Fruit fly (Drosophila melanogaster): ENCODE results near the gene CG13300.

CG13300 gene

DNA sequence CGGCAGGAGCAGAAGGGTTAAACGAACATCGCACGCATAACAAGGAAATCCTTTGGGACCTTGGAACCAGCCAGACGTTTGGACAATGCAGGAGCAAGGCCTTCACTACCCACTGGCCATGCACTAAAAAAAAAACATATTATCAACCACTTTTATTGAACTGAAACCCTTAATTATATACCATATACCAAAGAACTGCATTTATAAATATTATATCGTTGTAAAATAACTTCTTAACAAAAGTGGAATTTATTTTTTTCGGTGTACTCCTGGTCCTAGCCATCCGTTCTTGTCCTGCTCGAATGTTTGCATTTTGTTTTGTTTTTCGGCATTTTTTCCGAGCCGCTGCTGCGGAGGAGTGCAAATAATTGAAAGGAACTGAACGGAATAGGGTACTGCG lies 12.0 kb upstream of the CG13300 start (continued):
- no peak for TF ChIP-seq CG6175 (GFP tag; IDR thresholded peaks at IDR 0.05)
- no peak for TF ChIP-seq ranshi (GFP tag; IDR thresholded peaks at IDR 0.05)
- no peak for TF ChIP-seq klu (GFP tag; IDR thresholded peaks at IDR 0.05)
- no peak for TF ChIP-seq CG5180 (GFP tag; optimal IDR thresholded peaks at IDR 0.05)
- no peak for TF ChIP-seq ftz-f1 (GFP tag; optimal IDR thresholded peaks at IDR 0.05)
- no peak for TF ChIP-seq Hey (tag; optimal IDR thresholded peaks at IDR 0.05)
- TF ChIP-seq so (GFP tag; IDR thresholded peaks at IDR 0.05) = 0 out of 3 replicates have a peak, but pooled peaks have one; percentile 18
- TF ChIP-seq Xrp1 (GFP tag; IDR thresholded peaks at IDR 0.05) = 0 out of 2 replicates have a peak, but pooled peaks have one; percentile 25
- TF ChIP-seq pzg (GFP tag; optimal IDR thresholded peaks at IDR 0.05) = no peak
- TF ChIP-seq nau (GFP tag; optimal IDR thresholded peaks at IDR 0.05) = no peak
- TF ChIP-seq CG3281 (GFP tag; optimal IDR thresholded peaks at IDR 0.05) = no peak
- TF ChIP-seq Hmx (GFP tag; optimal IDR thresholded peaks at IDR 0.05) = no peak
- no peak for TF ChIP-seq onecut (GFP tag; IDR thresholded peaks at IDR 0.05)
- no peak for TF ChIP-seq croc (GFP tag; conservative IDR thresholded peaks at IDR 0.05)
- no peak for TF ChIP-seq grn (GFP tag; optimal IDR thresholded peaks at IDR 0.05)
- TF ChIP-seq CG17328 (GFP tag; IDR thresholded peaks at IDR 0.05) = no peak
- TF ChIP-seq CG10654 (GFP tag; optimal IDR thresholded peaks at IDR 0.05) = no peak
- TF ChIP-seq HHEX (GFP tag; optimal IDR thresholded peaks at IDR 0.05) = no peak
- TF ChIP-seq Fer1 (GFP tag; optimal IDR thresholded peaks at IDR 0.05) = no peak
- TF ChIP-seq CG33557 (GFP tag; optimal IDR thresholded peaks at IDR 0.05) = no peak
- TF ChIP-seq wdn (GFP tag; IDR thresholded peaks at IDR 0.05) = no peak
- TF ChIP-seq CG7963 (GFP tag; IDR thresholded peaks at IDR 0.05; ENCODE audit: partially characterized antibody) = no peak
- TF ChIP-seq CG13287 (GFP tag; IDR thresholded peaks at IDR 0.05; ENCODE audit: partially characterized antibody) = no peak
- no peak for TF ChIP-seq Bteb2 (GFP tag; optimal IDR thresholded peaks at IDR 0.05)
- TF ChIP-seq CG8765 (GFP tag; IDR thresholded peaks at IDR 0.05) = no peak
- no peak for TF ChIP-seq dmrt99B (tag; optimal IDR thresholded peaks at IDR 0.05)
- TF ChIP-seq Xbp1 (GFP tag; optimal IDR thresholded peaks at IDR 0.05) = no peak
- TF ChIP-seq CG4404 (GFP tag; IDR thresholded peaks at IDR 0.05) = peak; percentile 19; the same call in 1 of the 2 replicates
- no peak for TF ChIP-seq CG32772 (GFP tag; IDR thresholded peaks at IDR 0.05)
- TF ChIP-seq gem (tag; optimal IDR thresholded peaks at IDR 0.05) = peak; percentile 20
- no peak for TF ChIP-seq Hmr (GFP tag; optimal IDR thresholded peaks at IDR 0.05)
- no peak for TF ChIP-seq PHDP (tag; optimal IDR thresholded peaks at IDR 0.05)
- TF ChIP-seq gce (GFP tag; IDR thresholded peaks at IDR 0.05) = no peak
- TF ChIP-seq BEAF-32 (GFP tag; optimal IDR thresholded peaks at IDR 0.05) = no peak
- TF ChIP-seq slbo (GFP tag; IDR thresholded peaks at IDR 0.05) = 0 out of 2 replicates have a peak, but pooled peaks have one; percentile 5
- TF ChIP-seq ATbp (GFP tag; optimal IDR thresholded peaks at IDR 0.05) = no peak
- TF ChIP-seq Blimp-1 (GFP tag; optimal IDR thresholded peaks at IDR 0.05) = no peak
- no peak for TF ChIP-seq Rx (GFP tag; IDR thresholded peaks at IDR 0.05)
- no peak for TF ChIP-seq TFAM (GFP tag; optimal IDR thresholded peaks at IDR 0.05)
- TF ChIP-seq esg (GFP tag; conservative IDR thresholded peaks at IDR 0.05) = no peak; the same call in 1 of the 2 replicates
- TF ChIP-seq CG4820 (GFP tag; optimal IDR thresholded peaks at IDR 0.05) = no peak
- no peak for TF ChIP-seq Eip74EF (GFP tag; optimal IDR thresholded peaks at IDR 0.05)
- no peak for TF ChIP-seq CG13296 (GFP tag; optimal IDR thresholded peaks at IDR 0.05)
- TF ChIP-seq Nf-YA (GFP tag; IDR thresholded peaks at IDR 0.05) = no peak
- no peak for TF ChIP-seq CG4360 (GFP tag; IDR thresholded peaks at IDR 0.05)
- TF ChIP-seq pros (GFP tag; optimal IDR thresholded peaks at IDR 0.05) = no peak
- TF ChIP-seq Ets65A (GFP tag) = no peak
- TF ChIP-seq vnd (GFP tag; IDR thresholded peaks at IDR 0.05; ENCODE audit: partially characterized antibody) = no peak
- TF ChIP-seq CG18619 (GFP tag; optimal IDR thresholded peaks at IDR 0.05) = no peak
- TF ChIP-seq lov (optimal IDR thresholded peaks at IDR 0.05) = no peak
- TF ChIP-seq lov (GFP tag; IDR thresholded peaks at IDR 0.05) = no peak
- TF ChIP-seq run (tag; optimal IDR thresholded peaks at IDR 0.05) = no peak
